Worm (Caenorhabditis elegans): ENCODE results near the gene R107.2.

ce11 chrIII:9091392-9092291, 45.9 kb upstream of the R107.2 start, which contains the start of gene glp-1:
- TF ChIP-seq him-1 (tag; optimal IDR thresholded peaks at IDR 0.05) (no peak), W03F9.2 (tag; optimal IDR thresholded peaks at IDR 0.05) (no peak)
